Worm (Caenorhabditis elegans): ENCODE data around the gene pqn-80.

pqn-80 gene

ce11 chrIII:12583466-12583865 is 42.9 kb upstream of the pqn-80 start (continued):
- no peak for TF ChIP-seq attf-6 (GFP tag; IDR thresholded peaks at IDR 0.05)
- peak; percentile 95 for TF ChIP-seq attf-5 (GFP tag; optimal IDR thresholded peaks at IDR 0.05)
- no peak for TF ChIP-seq hlh-12 (tag; optimal IDR thresholded peaks at IDR 0.05)
- TF ChIP-seq K12H6.12 (tag; optimal IDR thresholded peaks at IDR 0.05), result peak; percentile 94
- no peak for TF ChIP-seq ztf-28 (GFP tag; IDR thresholded peaks at IDR 0.05)
- peak; percentile 16 for TF ChIP-seq unc-62 (GFP tag; optimal IDR thresholded peaks at IDR 0.05)

ce11 chrIII:12585842-12586241 is 40.5 kb upstream of the pqn-80 start:
- no peak for TF ChIP-seq K11D2.4 (GFP tag; IDR thresholded peaks at IDR 0.05)
- TF ChIP-seq sdz-38 (tag; optimal IDR thresholded peaks at IDR 0.05), result no peak
- TF ChIP-seq D2030.7 (GFP tag; IDR thresholded peaks at IDR 0.05), result no peak
- no peak for TF ChIP-seq attf-6 (GFP tag; IDR thresholded peaks at IDR 0.05)
- no peak for TF ChIP-seq T07F8.4 (tag; optimal IDR thresholded peaks at IDR 0.05)

ce11 chrIII:12591923-12592322 is 34.4 kb upstream of the pqn-80 start:
- TF ChIP-seq mxl-1 (tag; optimal IDR thresholded peaks at IDR 0.05) (no peak), akir-1 (GFP tag; optimal IDR thresholded peaks at IDR 0.05) (no peak), rec-8 (tag; optimal IDR thresholded peaks at IDR 0.05) (no peak), sptf-2 (GFP tag; optimal IDR thresholded peaks at IDR 0.05) (no peak), mcd-1 (GFP tag; IDR thresholded peaks at IDR 0.05) (no peak), zim-3 (tag; optimal IDR thresholded peaks at IDR 0.05) (no peak), lin-40 (tag; optimal IDR thresholded peaks at IDR 0.05) (no peak), him-1 (tag; optimal IDR thresholded peaks at IDR 0.05) (no peak), F57C9.4 (tag; optimal IDR thresholded peaks at IDR 0.05) (no peak), efl-1 (GFP tag; optimal IDR thresholded peaks at IDR 0.05) (no peak)

ce11 chrIII:12595640-12596039 is 30.7 kb upstream of the pqn-80 start:
- TF ChIP-seq hmg-1.2 (GFP tag; IDR thresholded peaks at IDR 0.05) (0 out of 2 replicates have a peak, but pooled peaks have one; percentile 17), repo-1 (tag; optimal IDR thresholded peaks at IDR 0.05) (no peak)

ce11 chrIII:12598418-12599330 is 27.7 kb upstream of the pqn-80 start:
- TF ChIP-seq ztf-3 (GFP tag; optimal IDR thresholded peaks at IDR 0.05) (no peak), attf-6 (GFP tag; IDR thresholded peaks at IDR 0.05) (0 out of 2 replicates have a peak, but pooled peaks have one; percentile 31), lin-35 (GFP tag; optimal IDR thresholded peaks at IDR 0.05) (peak in 1 of 3 experiments; percentile 48), ceh-91 (GFP tag; IDR thresholded peaks at IDR 0.05) (peak; percentile 40; the same call in 1 of the 2 replicates), C06A6.2 (GFP tag; conservative IDR thresholded peaks at IDR 0.05) (peak; percentile 50; the same call in 1 of the 2 replicates), F55B11.4 (tag; optimal IDR thresholded peaks at IDR 0.05; ENCODE audit: borderline replicate concordance, insufficient read depth) (no peak), fkh-3 (tag; optimal IDR thresholded peaks at IDR 0.05) (no peak), sptf-2 (GFP tag; optimal IDR thresholded peaks at IDR 0.05) (no peak), B0336.3 (GFP tag; IDR thresholded peaks at IDR 0.05) (peak; percentile 59), dpff-1 (tag; optimal IDR thresholded peaks at IDR 0.05) (peak; percentile 59), ceh-40 (GFP tag; IDR thresholded peaks at IDR 0.05) (no peak), unc-130 (GFP tag; optimal IDR thresholded peaks at IDR 0.05) (no peak), attf-3 (GFP tag; conservative IDR thresholded peaks at IDR 0.05) (0 out of 2 replicates have a peak, but pooled peaks have one; percentile 44), K12H6.12 (tag; optimal IDR thresholded peaks at IDR 0.05) (peak; percentile 66), Y67H2A.10 (GFP tag; conservative IDR thresholded peaks at IDR 0.05) (peak; percentile 60), hrde-1 (tag; optimal IDR thresholded peaks at IDR 0.05; ENCODE audit: borderline replicate concordance) (no peak), zfh-2 (GFP tag; conservative IDR thresholded peaks at IDR 0.05) (peak; percentile 77), tlf-1 (GFP tag; optimal IDR thresholded peaks at IDR 0.05) (peak; percentile 1), F10E7.11 (tag; optimal IDR thresholded peaks at IDR 0.05) (peak; percentile 61), chd-7 (tag; optimal IDR thresholded peaks at IDR 0.05) (peak; percentile 68), efl-1 (GFP tag; optimal IDR thresholded peaks at IDR 0.05) (peak; percentile 31), pbrm-1 (GFP tag; IDR thresholded peaks at IDR 0.05) (peak; percentile 81)

All from whole organism, young adult.